Fruit fly (Drosophila melanogaster) whole organism, embryonic: ENCODE data around the gene Polr3E.

Experiments used
- Antp ChIP-seq: fragments of 200-800 bp; sonication (Bioruptor generic); optimal IDR thresholded peaks from 3 replicates; lab custom pipeline; 2016; ENCODE audit warnings: missing biosample characterization, missing genetic modification characterization
- CG10431 ChIP-seq: fragments of 200-800 bp; sonication (Bioruptor generic); optimal IDR thresholded peaks from 3 replicates; lab custom pipeline; 2018; ENCODE audit warnings: missing biosample characterization, mild to moderate bottlenecking, missing genetic modification characterization
- CG11723 ChIP-seq: fragments of 200-800 bp; sonication (Bioruptor generic); optimal IDR thresholded peaks from 2 replicates; lab custom pipeline; 2017; ENCODE audit warnings: missing biosample characterization, mild to moderate bottlenecking, missing genetic modification characterization
- CG15514 ChIP-seq: fragments of 200-800 bp; sonication (Bioruptor generic); optimal IDR thresholded peaks from 3 replicates; lab custom pipeline; 2017; ENCODE audit warnings: missing biosample characterization, missing genetic modification characterization, mild to moderate bottlenecking, moderate library complexity, missing genetic modification reagents
- CG1647 ChIP-seq: fragments of 200-800 bp; sonication (Bioruptor generic); optimal IDR thresholded peaks from 3 replicates; lab custom pipeline; 2016; ENCODE audit warnings: missing biosample characterization, missing genetic modification characterization
- CG17328 ChIP-seq: fragments of 200-800 bp; sonication (Bioruptor generic); IDR thresholded peaks from 2 replicates; pipeline ENCODE4 v1.3.6; 2022; ENCODE audit warnings: missing biosample characterization, missing genetic modification characterization
- CG1832 ChIP-seq: fragments of 200-800 bp; sonication (Bioruptor generic); optimal IDR thresholded peaks from 2 replicates; lab custom pipeline; 2017; ENCODE audit warnings: missing biosample characterization, mild to moderate bottlenecking, missing genetic modification characterization, inconsistent platforms
- CG2875 ChIP-seq: fragments of 200-800 bp; sonication (Bioruptor generic); optimal IDR thresholded peaks from 2 replicates; lab custom pipeline; 2017; ENCODE audit warnings: missing biosample characterization, mild to moderate bottlenecking, missing genetic modification characterization, missing genetic modification reagents
- CG3407 ChIP-seq: fragments of 200-800 bp; sonication (Bioruptor generic); optimal IDR thresholded peaks from 2 replicates; lab custom pipeline; 2018; ENCODE audit warnings: missing biosample characterization, mild to moderate bottlenecking, missing genetic modification characterization
- CG34224 ChIP-seq: fragments of 200-800 bp; sonication (Bioruptor generic); IDR thresholded peaks from 3 replicates; pipeline ENCODE4 v1.3.6; 2022; ENCODE audit warnings: missing biosample characterization, missing genetic modification characterization; ENCODE audit not compliant: partially characterized antibody
- CG4282 ChIP-seq: fragments of 200-800 bp; sonication (Bioruptor generic); optimal IDR thresholded peaks from 2 replicates; lab custom pipeline; 2016; ENCODE audit warnings: missing biosample characterization, missing genetic modification characterization
- CG4404 ChIP-seq: fragments of 200-800 bp; sonication (Bioruptor generic); IDR thresholded peaks from 2 replicates; pipeline ENCODE4 v1.3.6; 2022; ENCODE audit warnings: missing biosample characterization, missing genetic modification characterization
- CG4820 ChIP-seq: fragments of 200-800 bp; sonication (Bioruptor generic); optimal IDR thresholded peaks from 3 replicates; lab custom pipeline; 2016; ENCODE audit warnings: missing biosample characterization, missing genetic modification characterization
- CG7372 ChIP-seq: fragments of 200-800 bp; sonication (Bioruptor generic); IDR thresholded peaks from 2 replicates; pipeline ENCODE4 v1.3.6; 2022; ENCODE audit warnings: missing biosample characterization, missing genetic modification characterization
- CG7556 ChIP-seq: fragments of 200-800 bp; sonication (Bioruptor generic); optimal IDR thresholded peaks from 2 replicates; lab custom pipeline; 2017; ENCODE audit warnings: missing biosample characterization, mild to moderate bottlenecking, missing genetic modification characterization
- CG7745 ChIP-seq: fragments of 200-800 bp; sonication (Bioruptor generic); optimal IDR thresholded peaks from 2 replicates; lab custom pipeline; 2018; ENCODE audit warnings: missing biosample characterization, mild to moderate bottlenecking, missing genetic modification characterization, moderate library complexity
- CG7786 ChIP-seq: fragments of 200-800 bp; sonication (Bioruptor generic); optimal IDR thresholded peaks from 2 replicates; lab custom pipeline; 2016; ENCODE audit warnings: missing biosample characterization, missing genetic modification characterization
- CG8089 ChIP-seq: fragments of 200-800 bp; sonication (Bioruptor generic); optimal IDR thresholded peaks from 3 replicates; lab custom pipeline; 2016; ENCODE audit warnings: missing biosample characterization, missing genetic modification characterization
- CoRest ChIP-seq: fragments of 200-800 bp; sonication (Bioruptor generic); optimal IDR thresholded peaks from 3 replicates; lab custom pipeline; 2018; ENCODE audit warnings: missing biosample characterization, mild to moderate bottlenecking, missing genetic modification characterization, moderate library complexity
- E2f1 ChIP-seq: fragments of 200-800 bp; sonication (Bioruptor generic); IDR thresholded peaks from 2 replicates; pipeline ENCODE4 v1.3.6; 2022; ENCODE audit warnings: missing biosample characterization, missing genetic modification characterization
- Fer1 ChIP-seq: fragments of 200-800 bp; sonication (Bioruptor generic); optimal IDR thresholded peaks from 2 replicates; lab custom pipeline; 2017; ENCODE audit warnings: missing biosample characterization, mild to moderate bottlenecking, missing genetic modification characterization
- Nf-YA ChIP-seq: fragments of 200-800 bp; sonication (Bioruptor generic); IDR thresholded peaks from 2 replicates; pipeline ENCODE4 v1.3.6; 2022; ENCODE audit warnings: missing biosample characterization, missing genetic modification characterization
- Oaz ChIP-seq: fragments of 200-800 bp; sonication (Bioruptor generic); IDR thresholded peaks from 2 replicates; pipeline ENCODE4 v1.3.6; 2022; ENCODE audit warnings: missing biosample characterization, missing genetic modification characterization
- Trl ChIP-seq, 3 experiments: fragments of >200 bp in 2 of 3; fragments of 200-800 bp in 1 of 3; sonication (Bioruptor generic) in 1 of 3; optimal IDR thresholded peaks; 2 replicates in 1 of 3; 3 replicates in 2 of 3; lab custom pipeline; 2016 to 2017; ENCODE audit warnings: missing biosample characterization in 1 of 3, missing genetic modification characterization in 1 of 3
- bab2 ChIP-seq: fragments of 200-800 bp; sonication (Bioruptor generic); optimal IDR thresholded peaks from 2 replicates; lab custom pipeline; 2016; ENCODE audit warnings: missing biosample characterization, missing genetic modification characterization
- bowl ChIP-seq: fragments of 200-800 bp; sonication (Bioruptor generic); IDR thresholded peaks from 2 replicates; pipeline ENCODE4 v1.3.6; 2022; ENCODE audit warnings: missing biosample characterization, missing genetic modification characterization
- crc ChIP-seq: fragments of 200-800 bp; sonication (Bioruptor generic); optimal IDR thresholded peaks from 2 replicates; lab custom pipeline; 2016; ENCODE audit warnings: missing biosample characterization, missing genetic modification characterization
- dm ChIP-seq: fragments of 200-800 bp; sonication (Bioruptor generic); optimal IDR thresholded peaks from 3 replicates; lab custom pipeline; 2016; ENCODE audit warnings: missing biosample characterization, missing genetic modification characterization
- emc ChIP-seq: fragments of 200-800 bp; sonication (Bioruptor generic); optimal IDR thresholded peaks from 2 replicates; lab custom pipeline; 2016; ENCODE audit warnings: missing biosample characterization, missing genetic modification characterization
- en ChIP-seq: fragments of 200-800 bp; sonication (Bioruptor generic); optimal IDR thresholded peaks from 2 replicates; lab custom pipeline; 2016; ENCODE audit warnings: missing biosample characterization, missing genetic modification characterization
- exex ChIP-seq: fragments of 200-800 bp; sonication (Bioruptor generic); optimal IDR thresholded peaks from 4 replicates; lab custom pipeline; 2018; ENCODE audit warnings: missing biosample characterization, mild to moderate bottlenecking, missing genetic modification characterization, moderate library complexity
- fd64A ChIP-seq: fragments of 200-800 bp; sonication (Bioruptor generic); optimal IDR thresholded peaks from 3 replicates; lab custom pipeline; 2018; ENCODE audit warnings: missing biosample characterization, mild to moderate bottlenecking, missing genetic modification characterization
- fru ChIP-seq: fragments of >200 bp; optimal IDR thresholded peaks from 2 replicates; lab custom pipeline; 2017
- ftz-f1 ChIP-seq: fragments of 200-800 bp; sonication (Bioruptor generic); optimal IDR thresholded peaks from 2 replicates; lab custom pipeline; 2016; ENCODE audit warnings: missing biosample characterization, missing genetic modification characterization
- gfzf ChIP-seq: fragments of 200-800 bp; sonication (Bioruptor generic); optimal IDR thresholded peaks from 2 replicates; lab custom pipeline; 2016; ENCODE audit warnings: missing biosample characterization, mild to moderate bottlenecking, missing genetic modification characterization, moderate library complexity
- grau ChIP-seq: fragments of 200-800 bp; optimal IDR thresholded peaks from 3 replicates; lab custom pipeline; 2019; ENCODE audit warnings: missing biosample characterization, mild to moderate bottlenecking, missing genetic modification characterization, moderate library complexity
- her ChIP-seq: fragments of 200-800 bp; sonication (Bioruptor generic); optimal IDR thresholded peaks from 2 replicates; lab custom pipeline; 2016; ENCODE audit warnings: missing biosample characterization, missing genetic modification characterization
- lilli ChIP-seq: fragments of 200-800 bp; sonication (Bioruptor generic); optimal IDR thresholded peaks from 3 replicates; lab custom pipeline; 2016; ENCODE audit warnings: missing biosample characterization, missing genetic modification characterization
- luna ChIP-seq: fragments of 200-800 bp; sonication (Bioruptor generic); optimal IDR thresholded peaks from 2 replicates; lab custom pipeline; 2016; ENCODE audit warnings: missing biosample characterization, missing genetic modification characterization
- nau ChIP-seq: fragments of 200-800 bp; sonication (Bioruptor generic); optimal IDR thresholded peaks from 3 replicates; lab custom pipeline; 2017; ENCODE audit warnings: missing biosample characterization, mild to moderate bottlenecking, missing genetic modification characterization, missing genetic modification reagents
- nerfin-2 ChIP-seq: fragments of 200-800 bp; sonication (Bioruptor generic); IDR thresholded peaks from 2 replicates; pipeline ENCODE4 v1.3.6; 2022; ENCODE audit warnings: missing biosample characterization, missing genetic modification characterization; ENCODE audit not compliant: partially characterized antibody
- pan ChIP-seq, 4 experiments: fragments of >200 bp in 3 of 4; fragments of 200-800 bp in 1 of 4; sonication (Bioruptor generic) in 1 of 4; optimal IDR thresholded peaks in 3 of 4; IDR thresholded peaks in 1 of 4; 2 replicates each; pipeline versions ENCODE4 v1.3.6 to Lab custom; 2017 to 2022; ENCODE audit warnings: missing biosample characterization in 2 of 4, missing genetic modification characterization in 2 of 4, mixed read lengths in 1 of 4
- peb ChIP-seq: fragments of 200-800 bp; sonication (Bioruptor generic); IDR thresholded peaks from 2 replicates; pipeline ENCODE4 v1.3.6; 2022; ENCODE audit warnings: missing biosample characterization, missing genetic modification characterization
- sima ChIP-seq: fragments of 200-800 bp; sonication (Bioruptor generic); optimal IDR thresholded peaks from 2 replicates; lab custom pipeline; 2016; ENCODE audit warnings: missing biosample characterization, missing genetic modification characterization
- slp2 ChIP-seq: fragments of 200-800 bp; sonication (Bioruptor generic); optimal IDR thresholded peaks from 2 replicates; lab custom pipeline; 2016; ENCODE audit warnings: missing biosample characterization, missing genetic modification characterization
- sob ChIP-seq: fragments of 200-800 bp; sonication (Bioruptor generic); IDR thresholded peaks from 2 replicates; pipeline ENCODE4 v1.3.6; 2022; ENCODE audit warnings: missing biosample characterization, missing genetic modification characterization
- tll ChIP-seq, 2 experiments: fragments of 200-800 bp in 1 of 2; fragments of >200 bp in 1 of 2; sonication (Bioruptor generic) in 1 of 2; optimal IDR thresholded peaks; 2 replicates each; lab custom pipeline; 2017 to 2019; ENCODE audit warnings: missing biosample characterization in 2 of 2, missing genetic modification characterization in 2 of 2, mild to moderate bottlenecking in 1 of 2, moderate library complexity in 1 of 2
- twi ChIP-seq: fragments of 200-800 bp; optimal IDR thresholded peaks from 2 replicates; lab custom pipeline; 2019; ENCODE audit warnings: missing biosample characterization, mild to moderate bottlenecking, missing genetic modification characterization, moderate library complexity
- z ChIP-seq: fragments of 200-800 bp; sonication (Bioruptor generic); IDR thresholded peaks from 3 replicates; pipeline ENCODE4 v1.3.6; 2022; ENCODE audit warnings: missing biosample characterization, missing genetic modification characterization

The Polr3E gene

DNA sequence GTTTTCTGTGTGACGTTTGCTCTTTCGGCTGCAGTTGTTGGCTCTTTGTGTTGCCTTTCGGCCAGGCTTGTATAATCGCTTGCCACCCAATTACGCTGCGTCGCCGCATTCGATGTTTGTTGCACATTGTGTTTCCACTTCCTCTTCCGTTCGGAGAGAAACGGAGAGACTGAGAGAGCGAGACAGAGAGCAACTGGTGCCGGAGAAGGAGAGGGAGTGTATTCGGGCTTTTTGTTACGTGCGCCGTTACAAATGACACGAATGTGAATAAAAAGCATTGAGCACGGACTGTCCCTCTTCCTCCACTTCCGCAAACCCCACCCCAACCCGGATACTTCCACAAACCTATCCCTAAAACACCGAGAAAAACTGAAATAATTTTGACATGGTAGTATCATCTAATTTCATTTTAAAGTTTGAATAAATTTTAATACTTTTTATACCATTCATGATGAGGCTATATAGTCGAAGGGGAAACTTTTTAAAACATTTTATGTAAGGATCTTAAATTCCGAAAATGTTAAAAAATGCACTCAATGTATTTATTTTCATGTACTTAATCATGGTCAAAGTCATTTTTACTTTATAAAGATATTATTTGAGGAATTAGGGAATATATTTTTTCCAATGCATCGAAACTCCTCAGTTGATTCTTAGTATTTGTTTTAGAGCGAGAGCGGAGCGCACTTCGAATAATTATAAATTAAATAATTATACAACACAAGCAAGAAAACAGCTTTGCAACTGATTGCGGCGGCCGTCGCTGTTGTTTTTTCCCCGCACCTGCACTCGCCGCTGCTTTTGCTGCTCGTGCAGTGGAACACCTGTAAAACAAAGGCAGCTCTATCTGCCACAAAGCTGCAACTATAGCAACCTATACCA lies 28.8 kb downstream of the Polr3E start (continued):
- TF ChIP-seq CG3407 (GFP tag; lab: Kevin White, UChicago) (no peak), bowl (GFP tag; lab: Robert Waterston, UW) (no peak), sima (GFP tag; lab: Kevin White, UChicago) (no peak), CG15514 (GFP tag; lab: Kevin White, UChicago) (no peak), Trl (optimal IDR thresholded peaks at IDR 0.05; lab: Kevin White, UChicago) (peak; percentile 55 to 64), Trl (GFP tag; optimal IDR thresholded peaks at IDR 0.05; lab: Kevin White, UChicago) (no peak), pan (optimal IDR thresholded peaks at IDR 0.05; lab: Kevin White, UChicago) (no peak), pan (GFP tag; optimal IDR thresholded peaks at IDR 0.05 in 1 of 2, IDR thresholded peaks at IDR 0.05 in 1 of 2) (peak in 1 of 2 experiments; percentile 42), CG7745 (tag; lab: Kevin White, UChicago) (no peak), bab2 (GFP tag; lab: Kevin White, UChicago) (no peak), ftz-f1 (GFP tag; lab: Kevin White, UChicago) (no peak), CG34224 (no peak), CG7786 (GFP tag; lab: Kevin White, UChicago) (no peak), gfzf (GFP tag; lab: Kevin White, UChicago) (no peak), twi (tag; lab: Kevin White, UChicago) (no peak), CG8089 (no peak), luna (GFP tag; lab: Kevin White, UChicago) (no peak), Oaz (GFP tag; lab: Robert Waterston, UW) (no peak), slp2 (GFP tag; lab: Kevin White, UChicago) (no peak), fd64A (GFP tag; lab: Kevin White, UChicago) (no peak), E2f1 (GFP tag; lab: Robert Waterston, UW) (no peak), CG1647 (GFP tag; lab: Kevin White, UChicago) (no peak), tll (GFP tag; optimal IDR thresholded peaks at IDR 0.05; lab: Kevin White, UChicago) (no peak), CG17328 (GFP tag; lab: Robert Waterston, UW) (no peak), peb (GFP tag; lab: Robert Waterston, UW) (no peak), grau (tag; lab: Kevin White, UChicago) (peak; percentile 31), Fer1 (GFP tag; lab: Kevin White, UChicago) (no peak), en (GFP tag; lab: Kevin White, UChicago) (no peak), Antp (GFP tag; lab: Kevin White, UChicago) (no peak), exex (tag; lab: Kevin White, UChicago) (no peak), CG4282 (no peak), CG7372 (no peak), crc (GFP tag; lab: Kevin White, UChicago) (no peak), CG10431 (GFP tag; lab: Kevin White, UChicago) (no peak), CG4404 (GFP tag; lab: Robert Waterston, UW) (no peak), z (no peak), emc (no peak), CoRest (no peak), sob (GFP tag; lab: Robert Waterston, UW) (no peak), CG7556 (GFP tag; lab: Kevin White, UChicago) (peak; percentile 25), CG1832 (GFP tag; lab: Kevin White, UChicago) (no peak), CG4820 (GFP tag; lab: Kevin White, UChicago) (no peak), dm (no peak), CG2875 (GFP tag; lab: Kevin White, UChicago) (no peak), lilli (GFP tag; lab: Kevin White, UChicago) (no peak), fru (lab: Kevin White, UChicago) (no peak), Nf-YA (no peak), nerfin-2 (GFP tag; lab: Robert Waterston, UW) (no peak), her (GFP tag; lab: Kevin White, UChicago) (no peak), nau (GFP tag; lab: Kevin White, UChicago) (no peak), CG11723 (GFP tag; lab: Kevin White, UChicago) (no peak)
